Worm (Caenorhabditis elegans): ENCODE measurements around the gene cebp-1.

ce11 chrX:1472880-1473279, 19.2 kb upstream of the cebp-1 start, which contains the start of gene D1005.5:
- TF ChIP-seq tab-1 (GFP tag; IDR thresholded peaks at IDR 0.05), result no peak
- no peak for TF ChIP-seq ztf-23 (GFP tag; IDR thresholded peaks at IDR 0.05)
- TF ChIP-seq ref-1 (GFP tag; conservative IDR thresholded peaks at IDR 0.05), result no peak
- no peak for TF ChIP-seq ztf-29 (GFP tag; IDR thresholded peaks at IDR 0.05)
- no peak for TF ChIP-seq flt-1 (GFP tag; IDR thresholded peaks at IDR 0.05)
- no peak for TF ChIP-seq T22C8.4 (GFP tag; IDR thresholded peaks at IDR 0.05)
- no peak for TF ChIP-seq med-1 (GFP tag; optimal IDR thresholded peaks at IDR 0.05; ENCODE audit: insufficient read depth)
- no peak for TF ChIP-seq klf-2 (GFP tag; conservative IDR thresholded peaks at IDR 0.05)

Data from whole organism, midembryonic.